Worm (Caenorhabditis elegans): ENCODE data around the gene sre-11.

The sre-11 gene

DNA sequence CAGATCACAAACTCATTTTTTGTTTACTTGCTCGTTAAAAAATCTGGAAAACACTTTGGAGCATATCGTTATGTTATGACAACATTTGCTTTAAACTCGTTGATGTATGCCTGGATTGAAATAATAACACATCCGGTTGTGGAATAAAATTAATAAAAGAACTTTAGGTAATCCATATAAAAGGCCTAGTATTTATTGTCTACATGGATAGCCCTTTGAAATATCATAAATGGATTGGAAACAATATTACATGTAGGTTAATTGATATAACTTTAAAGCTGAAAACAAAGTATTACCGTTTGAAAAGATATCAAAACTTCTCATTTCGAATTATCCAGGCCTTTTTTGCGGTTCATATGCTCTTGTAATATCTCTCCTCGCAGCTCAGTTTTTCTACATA, 6.9 kb upstream of the sre-11 start:
- no peak for TF ChIP-seq egl-5 (tag; optimal IDR thresholded peaks at IDR 0.05)
- no peak for TF ChIP-seq pha-4 (tag; optimal IDR thresholded peaks at IDR 0.05)
- TF ChIP-seq elt-3 (tag; optimal IDR thresholded peaks at IDR 0.05) = no peak
- no peak for TF ChIP-seq elt-2 (tag; optimal IDR thresholded peaks at IDR 0.05)
- no peak for TF ChIP-seq unc-62 (GFP tag; optimal IDR thresholded peaks at IDR 0.05)
- TF ChIP-seq nhr-67 (tag; optimal IDR thresholded peaks at IDR 0.05) = no peak
- no peak for TF ChIP-seq nhr-25 (tag; optimal IDR thresholded peaks at IDR 0.05)
- no peak for TF ChIP-seq nhr-12 (tag; optimal IDR thresholded peaks at IDR 0.05)
- no peak for TF ChIP-seq ztf-11 (tag; optimal IDR thresholded peaks at IDR 0.05)
- no peak for TF ChIP-seq zag-1 (tag; optimal IDR thresholded peaks at IDR 0.05)

DNA sequence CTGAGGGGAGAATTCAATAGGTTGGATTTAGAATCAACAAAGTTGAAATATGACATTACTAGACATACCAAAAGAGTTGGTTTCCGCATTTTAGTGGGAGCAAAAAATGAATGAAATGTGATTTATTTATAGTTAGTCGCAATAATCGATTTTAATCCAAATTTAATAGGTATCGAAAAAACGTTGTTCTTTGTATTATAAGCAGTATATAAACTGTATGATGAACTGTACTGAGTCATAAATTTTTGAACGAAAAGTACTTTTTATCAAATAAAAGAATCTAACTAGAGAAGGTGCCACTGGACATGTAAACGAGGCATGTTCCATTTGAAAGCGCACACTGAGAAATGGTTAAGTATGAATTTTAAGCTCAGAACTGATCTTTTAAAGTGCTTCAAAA, 6.1 kb upstream of the sre-11 start, which contains the start of gene C12D5.9:
Gene C12D5.9 (minus strand): TSS at position 101 of the 400 bp plus-strand sequence.
- TF ChIP-seq ztf-4 (tag; optimal IDR thresholded peaks at IDR 0.05) (no peak), elt-1 (tag; optimal IDR thresholded peaks at IDR 0.05) (no peak), daf-12 (tag; optimal IDR thresholded peaks at IDR 0.05) (no peak), pqm-1 (tag; optimal IDR thresholded peaks at IDR 0.05) (no peak), mml-1 (tag; optimal IDR thresholded peaks at IDR 0.05) (no peak), egl-27 (tag; optimal IDR thresholded peaks at IDR 0.05) (no peak), nhr-237 (tag; optimal IDR thresholded peaks at IDR 0.05) (no peak), ztf-11 (tag; optimal IDR thresholded peaks at IDR 0.05) (no peak), jun-1 (tag; optimal IDR thresholded peaks at IDR 0.05) (no peak), nhr-12 (tag; optimal IDR thresholded peaks at IDR 0.05) (no peak), nhr-76 (tag; optimal IDR thresholded peaks at IDR 0.05) (no peak), ceh-9 (tag; optimal IDR thresholded peaks at IDR 0.05) (no peak), nhr-67 (tag; optimal IDR thresholded peaks at IDR 0.05) (no peak), pha-4 (tag; optimal IDR thresholded peaks at IDR 0.05) (no peak), unc-62 (GFP tag; optimal IDR thresholded peaks at IDR 0.05) (no peak), fos-1 (tag; optimal IDR thresholded peaks at IDR 0.05) (no peak)

DNA sequence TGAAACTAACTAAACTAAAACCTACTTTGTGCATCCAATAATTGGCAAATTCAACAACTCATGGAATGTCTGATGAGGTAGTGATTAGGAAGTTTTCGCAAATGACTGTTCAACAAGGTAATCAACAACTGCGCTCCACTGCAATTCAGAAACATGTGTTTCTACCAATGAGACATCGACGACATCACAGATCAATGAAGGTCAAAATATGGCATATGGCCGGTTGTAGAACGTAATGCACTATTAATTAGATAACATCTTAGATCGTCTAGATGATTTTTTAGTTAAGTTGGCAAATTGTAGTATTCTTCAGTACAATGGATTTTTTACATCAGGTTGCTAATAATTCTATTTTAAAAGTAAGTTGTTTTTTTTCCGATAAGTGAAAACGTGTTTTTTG, 2.4 kb upstream of the sre-11 start, which contains the start of the genes nhr-94 and nhr-152:
Gene nhr-94 (minus strand): TSS at position 147 of the 400 bp plus-strand sequence.
Gene nhr-152 (plus strand): TSS at position 162 of the 400 bp plus-strand sequence.
- TF ChIP-seq hmg-11 (tag; optimal IDR thresholded peaks at IDR 0.05) (no peak), lin-15B (tag; optimal IDR thresholded peaks at IDR 0.05) (no peak), skn-1 (tag; optimal IDR thresholded peaks at IDR 0.05) (no peak), unc-62 (GFP tag; optimal IDR thresholded peaks at IDR 0.05) (no peak), egl-5 (tag; optimal IDR thresholded peaks at IDR 0.05) (no peak), unc-39 (tag; optimal IDR thresholded peaks at IDR 0.05) (no peak), fos-1 (tag; optimal IDR thresholded peaks at IDR 0.05) (no peak), nhr-67 (tag; optimal IDR thresholded peaks at IDR 0.05) (no peak), nfya-1 (tag; optimal IDR thresholded peaks at IDR 0.05; ENCODE audit: insufficient read depth) (peak; percentile 46), fkh-2 (tag; optimal IDR thresholded peaks at IDR 0.05) (no peak), nhr-11 (tag; optimal IDR thresholded peaks at IDR 0.05) (no peak), elt-1 (tag; optimal IDR thresholded peaks at IDR 0.05) (peak; percentile 97), egl-27 (tag; optimal IDR thresholded peaks at IDR 0.05) (no peak), nhr-28 (tag; optimal IDR thresholded peaks at IDR 0.05) (no peak), lin-39 (tag; optimal IDR thresholded peaks at IDR 0.05) (no peak), nhr-43 (tag; optimal IDR thresholded peaks at IDR 0.05; ENCODE audit: poor library complexity, severe bottlenecking) (no peak), sea-2 (GFP tag; optimal IDR thresholded peaks at IDR 0.05) (no peak), nhr-76 (tag; optimal IDR thresholded peaks at IDR 0.05) (no peak), ama-1 (optimal IDR thresholded peaks at IDR 0.05) (no peak), nhr-25 (tag; optimal IDR thresholded peaks at IDR 0.05) (peak; percentile 80), fkh-10 (GFP tag; optimal IDR thresholded peaks at IDR 0.05) (no peak), pqm-1 (tag; optimal IDR thresholded peaks at IDR 0.05) (no peak), ceh-9 (tag; optimal IDR thresholded peaks at IDR 0.05) (no peak), aly-2 (tag; optimal IDR thresholded peaks at IDR 0.05) (no peak), pha-4 (tag; optimal IDR thresholded peaks at IDR 0.05) (no peak)

DNA sequence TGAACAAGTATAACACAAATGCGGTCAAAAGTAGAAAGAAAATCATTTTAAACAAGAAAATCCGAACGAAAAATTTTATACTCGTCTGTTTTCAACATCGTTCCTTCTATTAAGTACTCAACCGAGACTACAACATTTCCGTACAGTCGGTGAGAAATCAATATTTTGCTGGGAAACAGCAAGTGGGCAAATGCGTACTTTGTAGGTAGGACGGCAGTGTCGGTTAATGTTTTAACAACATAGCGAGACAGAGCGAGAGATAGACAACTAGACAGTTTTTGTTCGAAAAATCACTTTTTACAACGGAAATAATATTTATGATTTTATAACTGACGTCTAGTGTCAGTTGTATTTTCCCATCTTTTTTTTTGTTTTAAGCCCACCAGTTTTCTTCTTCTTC, 2.4 kb downstream of the sre-11 start, which contains the start of gene cyp-33A1:
Gene cyp-33A1 (minus strand): TSS at position 72 of the 400 bp plus-strand sequence.
- TF ChIP-seq unc-39 (tag; optimal IDR thresholded peaks at IDR 0.05) = no peak
- TF ChIP-seq nhr-67 (tag; optimal IDR thresholded peaks at IDR 0.05) = no peak
- no peak for TF ChIP-seq egl-27 (tag; optimal IDR thresholded peaks at IDR 0.05)
- TF ChIP-seq nfya-1 (tag; optimal IDR thresholded peaks at IDR 0.05; ENCODE audit: insufficient read depth) = no peak
- TF ChIP-seq nhr-43 (tag; optimal IDR thresholded peaks at IDR 0.05; ENCODE audit: poor library complexity, severe bottlenecking) = no peak
- TF ChIP-seq ztf-11 (tag; optimal IDR thresholded peaks at IDR 0.05) = no peak
- TF ChIP-seq egl-5 (tag; optimal IDR thresholded peaks at IDR 0.05) = peak; percentile 29
- TF ChIP-seq nhr-76 (tag; optimal IDR thresholded peaks at IDR 0.05) = no peak
- TF ChIP-seq elt-2 (tag; optimal IDR thresholded peaks at IDR 0.05) = peak; percentile 32
- peak; percentile 74 for TF ChIP-seq pqm-1 (tag; optimal IDR thresholded peaks at IDR 0.05)
- no peak for TF ChIP-seq nhr-77 (tag; optimal IDR thresholded peaks at IDR 0.05)
- TF ChIP-seq ceh-16 (tag; optimal IDR thresholded peaks at IDR 0.05) = no peak
- TF ChIP-seq eor-1 (tag; optimal IDR thresholded peaks at IDR 0.05) = no peak
- TF ChIP-seq zag-1 (tag; optimal IDR thresholded peaks at IDR 0.05) = no peak
- no peak for TF ChIP-seq nhr-12 (tag; optimal IDR thresholded peaks at IDR 0.05)
- TF ChIP-seq nhr-25 (tag; optimal IDR thresholded peaks at IDR 0.05) = peak; percentile 25
- no peak for TF ChIP-seq skn-1 (tag; optimal IDR thresholded peaks at IDR 0.05)
- no peak for TF ChIP-seq lsy-12 (tag; optimal IDR thresholded peaks at IDR 0.05)
- TF ChIP-seq ztf-4 (tag; optimal IDR thresholded peaks at IDR 0.05) = no peak
- no peak for TF ChIP-seq ceh-82 (tag; optimal IDR thresholded peaks at IDR 0.05)
- TF ChIP-seq unc-62 (GFP tag; optimal IDR thresholded peaks at IDR 0.05) = no peak
- no peak for TF ChIP-seq ceh-9 (tag; optimal IDR thresholded peaks at IDR 0.05)
- no peak for TF ChIP-seq lin-15B (tag; optimal IDR thresholded peaks at IDR 0.05)
- no peak for TF ChIP-seq elt-3 (tag; optimal IDR thresholded peaks at IDR 0.05)
- no peak for TF ChIP-seq fkh-2 (tag; optimal IDR thresholded peaks at IDR 0.05)
- no peak for TF ChIP-seq ama-1 (optimal IDR thresholded peaks at IDR 0.05)
- no peak for TF ChIP-seq mml-1 (tag; optimal IDR thresholded peaks at IDR 0.05)
- no peak for TF ChIP-seq jun-1 (tag; optimal IDR thresholded peaks at IDR 0.05)
- TF ChIP-seq fkh-10 (GFP tag; optimal IDR thresholded peaks at IDR 0.05) = no peak
- no peak for TF ChIP-seq nhr-11 (tag; optimal IDR thresholded peaks at IDR 0.05)
- no peak for TF ChIP-seq elt-1 (tag; optimal IDR thresholded peaks at IDR 0.05)
- no peak for TF ChIP-seq R02D3.7 (tag; optimal IDR thresholded peaks at IDR 0.05)
- TF ChIP-seq nhr-23 (tag; optimal IDR thresholded peaks at IDR 0.05) = peak; percentile 36

Data from whole organism, L3 larva.